Worm (Caenorhabditis elegans) whole organism, young adult: ENCODE data around the gene C08A9.3.

ENCODE experiments used
- B0019.2 ChIP-seq: fragments of 200-800 bp; sonication (Bioruptor generic); conservative IDR thresholded peaks from 2 replicates; pipeline ENCODE4 v1.3.6; 2022; ENCODE audit warnings: missing genetic modification reagents, missing genetic modification characterization, missing compliant biosample characterization
- B0336.3 ChIP-seq: fragments of 200-800 bp; sonication (Bioruptor generic); IDR thresholded peaks from 2 replicates; pipeline ENCODE4 v1.3.6; 2022; ENCODE audit warnings: missing genetic modification characterization, missing compliant biosample characterization
- F23B12.7 ChIP-seq: sonication (generic microtip); optimal IDR thresholded peaks from 2 replicates; lab custom pipeline; 2017; ENCODE audit warnings: missing genetic modification characterization, mild to moderate bottlenecking, missing compliant biosample characterization, antibody characterized with exemption, moderate library complexity; ENCODE audit not compliant: insufficient read depth
- F33H1.4 ChIP-seq: fragments of 200-800 bp; sonication (Bioruptor generic); IDR thresholded peaks from 2 replicates; pipeline ENCODE4 v1.3.6; 2022; ENCODE audit warnings: missing genetic modification reagents, missing genetic modification characterization, missing compliant biosample characterization
- F39B2.1 ChIP-seq: fragments of 200-800 bp; sonication (Bioruptor generic); IDR thresholded peaks from 2 replicates; pipeline ENCODE4 v1.3.6; 2022; ENCODE audit warnings: missing genetic modification reagents, missing genetic modification characterization, missing compliant biosample characterization
- F52B5.7 ChIP-seq: sonication (generic microtip); optimal IDR thresholded peaks from 2 replicates; lab custom pipeline; 2016; ENCODE audit warnings: mild to moderate bottlenecking, missing genetic modification characterization, missing compliant biosample characterization
- Y53F4B.3 ChIP-seq: fragments of 200-800 bp; sonication (Bioruptor generic); IDR thresholded peaks from 2 replicates; pipeline ENCODE4 v1.3.6; 2022; ENCODE audit warnings: missing genetic modification reagents, missing genetic modification characterization, missing compliant biosample characterization
- Y53G8AR.9 ChIP-seq: fragments of 200-800 bp; sonication (Bioruptor generic); conservative IDR thresholded peaks from 2 replicates; pipeline ENCODE4 v1.3.6; 2022; ENCODE audit warnings: missing genetic modification reagents, missing genetic modification characterization, missing compliant biosample characterization
- Y67H2A.10 ChIP-seq: fragments of 200-800 bp; sonication (Bioruptor generic); conservative IDR thresholded peaks from 2 replicates; pipeline ENCODE4 v1.3.6; 2022; ENCODE audit warnings: missing genetic modification reagents, missing genetic modification characterization, missing compliant biosample characterization
- Y79H2A.3 ChIP-seq: fragments of 200-800 bp; sonication (Bioruptor generic); conservative IDR thresholded peaks from 2 replicates; pipeline ENCODE4 v1.3.6; 2022; ENCODE audit warnings: missing genetic modification reagents, missing genetic modification characterization, missing compliant biosample characterization
- ZK185.1 ChIP-seq: sonication (generic microtip); optimal IDR thresholded peaks from 2 replicates; lab custom pipeline; 2016; ENCODE audit warnings: mild to moderate bottlenecking, missing genetic modification characterization, missing compliant biosample characterization; ENCODE audit not compliant: poor library complexity, severe bottlenecking
- aptf-3 ChIP-seq: fragments of 200-800 bp; sonication (Bioruptor generic); IDR thresholded peaks from 2 replicates; pipeline ENCODE4 v1.3.6; 2022; ENCODE audit warnings: missing genetic modification characterization, missing compliant biosample characterization
- athp-1 ChIP-seq: sonication (generic microtip); optimal IDR thresholded peaks from 2 replicates; lab custom pipeline; 2017; ENCODE audit warnings: mild to moderate bottlenecking, missing genetic modification characterization, missing compliant biosample characterization
- attf-5 ChIP-seq: fragments of 200-800 bp; sonication (Bioruptor generic); optimal IDR thresholded peaks from 2 replicates; lab custom pipeline; 2018; ENCODE audit warnings: mild to moderate bottlenecking, missing genetic modification characterization, missing compliant biosample characterization
- attf-6 ChIP-seq: fragments of 200-800 bp; sonication (Bioruptor generic); IDR thresholded peaks from 2 replicates; pipeline ENCODE4 v1.3.6; 2022; ENCODE audit warnings: missing genetic modification reagents, missing genetic modification characterization, missing compliant biosample characterization
- bed-1 ChIP-seq: fragments of 200-800 bp; sonication (Bioruptor generic); IDR thresholded peaks from 2 replicates; pipeline ENCODE4 v1.3.6; 2022; ENCODE audit warnings: missing genetic modification reagents, missing genetic modification characterization, missing compliant biosample characterization
- cebp-1 ChIP-seq, 2 experiments: fragments of 200-800 bp in 1 of 2; sonication (Bioruptor generic) in 1 of 2; sonication (generic microtip) in 1 of 2; IDR thresholded peaks in 1 of 2; optimal IDR thresholded peaks in 1 of 2; 2 replicates each; pipeline versions ENCODE4 v1.3.6 to Lab custom; 2017 to 2022; ENCODE audit warnings: missing compliant biosample characterization in 2 of 2, missing genetic modification characterization in 2 of 2, mild to moderate bottlenecking in 1 of 2, missing genetic modification reagents in 1 of 2, moderate library complexity in 1 of 2
- cebp-2 ChIP-seq: fragments of 200-800 bp; sonication (Bioruptor generic); IDR thresholded peaks from 2 replicates; pipeline ENCODE4 v1.3.6; 2022; ENCODE audit warnings: missing genetic modification characterization, missing compliant biosample characterization
- die-1 ChIP-seq: sonication (generic microtip); optimal IDR thresholded peaks from 2 replicates; lab custom pipeline; 2016; ENCODE audit warnings: missing genotype, mild to moderate bottlenecking, missing genetic modification characterization, missing compliant biosample characterization
- egrh-3 ChIP-seq: fragments of 200-800 bp; sonication (Bioruptor generic); IDR thresholded peaks from 2 replicates; pipeline ENCODE4 v1.3.6; 2022; ENCODE audit warnings: missing genetic modification reagents, missing genetic modification characterization, missing compliant biosample characterization
- him-1 ChIP-seq: sonication (generic microtip); optimal IDR thresholded peaks from 2 replicates; lab custom pipeline; 2016; ENCODE audit warnings: missing genotype, missing genetic modification reagents, missing genetic modification characterization, missing compliant biosample characterization
- hmg-1.2 ChIP-seq: fragments of 200-800 bp; sonication (Bioruptor generic); IDR thresholded peaks from 2 replicates; pipeline ENCODE4 v1.3.6; 2022; ENCODE audit warnings: missing genetic modification reagents, missing genetic modification characterization, missing compliant biosample characterization
- hrde-1 ChIP-seq: sonication (generic microtip); optimal IDR thresholded peaks from 2 replicates; lab custom pipeline; 2016; ENCODE audit warnings: missing genetic modification characterization, mild to moderate bottlenecking, missing compliant biosample characterization, moderate library complexity, missing genotype, missing genetic modification reagents, borderline replicate concordance
- let-607 ChIP-seq, 2 experiments: fragments of 200-800 bp in 1 of 2; sonication (Bioruptor generic) in 1 of 2; sonication (generic microtip) in 1 of 2; optimal IDR thresholded peaks; 2 replicates each; lab custom pipeline; 2016 to 2018; ENCODE audit warnings: mild to moderate bottlenecking in 2 of 2, missing compliant biosample characterization in 2 of 2, missing genetic modification characterization in 2 of 2, moderate library complexity in 2 of 2, missing genotype in 1 of 2
- lin-35 ChIP-seq, 3 experiments: fragments of 150-350 bp in 2 of 3; sonication (generic microtip) in 1 of 3; optimal IDR thresholded peaks; 2 replicates each; lab custom pipeline; 2014 to 2018; ENCODE audit warnings: missing biosample characterization in 3 of 3, missing genetic modification characterization in 3 of 3, missing genetic modification reagents in 3 of 3
- lin-40 ChIP-seq: sonication (generic microtip); optimal IDR thresholded peaks from 2 replicates; lab custom pipeline; 2016; ENCODE audit warnings: missing genetic modification characterization, mild to moderate bottlenecking, missing compliant biosample characterization, missing genotype, missing genetic modification reagents
- lin-54 ChIP-seq: fragments of 200-800 bp; sonication (Bioruptor generic); optimal IDR thresholded peaks from 2 replicates; lab custom pipeline; 2018; ENCODE audit warnings: mild to moderate bottlenecking, missing genetic modification characterization, missing compliant biosample characterization
- lir-1 ChIP-seq: fragments of 200-800 bp; sonication (Bioruptor generic); conservative IDR thresholded peaks from 2 replicates; pipeline ENCODE4 v1.3.6; 2022; ENCODE audit warnings: missing genetic modification reagents, missing genetic modification characterization, missing compliant biosample characterization
- madf-3 ChIP-seq: fragments of 200-800 bp; sonication (Bioruptor generic); IDR thresholded peaks from 2 replicates; pipeline ENCODE4 v1.3.6; 2022; ENCODE audit warnings: missing genetic modification reagents, missing genetic modification characterization, missing compliant biosample characterization
- madf-8 ChIP-seq: fragments of 200-800 bp; sonication (Bioruptor generic); conservative IDR thresholded peaks from 2 replicates; pipeline ENCODE4 v1.3.6; 2022; ENCODE audit warnings: missing genetic modification reagents, missing genetic modification characterization, missing compliant biosample characterization
- mcd-1 ChIP-seq: fragments of 200-800 bp; sonication (Bioruptor generic); IDR thresholded peaks from 2 replicates; pipeline ENCODE4 v1.3.6; 2022; ENCODE audit warnings: missing genetic modification reagents, missing genetic modification characterization, missing compliant biosample characterization
- mxl-1 ChIP-seq: sonication (generic microtip); optimal IDR thresholded peaks from 2 replicates; lab custom pipeline; 2016; ENCODE audit warnings: missing genetic modification characterization, missing compliant biosample characterization
- nhr-80 ChIP-seq: sonication (generic microtip); optimal IDR thresholded peaks from 2 replicates; lab custom pipeline; 2016; ENCODE audit warnings: missing genetic modification characterization, missing compliant biosample characterization
- pha-4 ChIP-seq: fragments of 150-350 bp; sonication (generic microtip); optimal IDR thresholded peaks from 2 replicates; lab custom pipeline; 2014; ENCODE audit warnings: missing biosample characterization, missing genetic modification reagents, missing genetic modification characterization
- rcor-1 ChIP-seq: fragments of 200-800 bp; sonication (Bioruptor generic); IDR thresholded peaks from 2 replicates; pipeline ENCODE4 v1.3.6; 2022; ENCODE audit warnings: missing genetic modification reagents, missing genetic modification characterization, missing compliant biosample characterization
- repo-1 ChIP-seq: sonication (generic microtip); optimal IDR thresholded peaks from 2 replicates; lab custom pipeline; 2017; ENCODE audit warnings: mild to moderate bottlenecking, missing genetic modification characterization, missing compliant biosample characterization
- sdz-38 ChIP-seq: sonication (generic microtip); optimal IDR thresholded peaks from 2 replicates; lab custom pipeline; 2016; ENCODE audit warnings: missing genotype, missing genetic modification characterization, missing compliant biosample characterization
- snpc-4 ChIP-seq, 5 experiments: fragments of 150-350 bp in 1 of 5; sonication (generic microtip) in 4 of 5; optimal IDR thresholded peaks; 2 replicates each; lab custom pipeline; 2014 to 2018; ENCODE audit warnings: missing genetic modification characterization in 5 of 5, missing biosample characterization in 3 of 5, antibody characterized with exemption in 2 of 5, mild to moderate bottlenecking in 2 of 5, missing compliant biosample characterization in 2 of 5, missing genotype in 2 of 5, moderate library complexity in 2 of 5, missing genetic modification reagents in 1 of 5
- somi-1 ChIP-seq: fragments of 200-800 bp; sonication (Bioruptor generic); optimal IDR thresholded peaks from 2 replicates; lab custom pipeline; 2018; ENCODE audit warnings: mild to moderate bottlenecking, missing genetic modification characterization, missing compliant biosample characterization
- tlf-1 ChIP-seq: fragments of 200-800 bp; sonication (Bioruptor generic); optimal IDR thresholded peaks from 2 replicates; lab custom pipeline; 2018; ENCODE audit warnings: mild to moderate bottlenecking, missing genetic modification characterization, missing compliant biosample characterization
- zfh-2 ChIP-seq: fragments of 200-800 bp; sonication (Bioruptor generic); conservative IDR thresholded peaks from 2 replicates; pipeline ENCODE4 v1.3.6; 2022; ENCODE audit warnings: missing genetic modification reagents, missing genetic modification characterization, missing compliant biosample characterization
- ztf-22 ChIP-seq: fragments of 200-800 bp; sonication (Bioruptor generic); optimal IDR thresholded peaks from 2 replicates; lab custom pipeline; 2018; ENCODE audit warnings: mild to moderate bottlenecking, missing genetic modification characterization, moderate library complexity, missing compliant biosample characterization
- ztf-26 ChIP-seq: sonication (generic microtip); optimal IDR thresholded peaks from 2 replicates; lab custom pipeline; 2017; ENCODE audit warnings: missing genetic modification characterization, missing compliant biosample characterization
- ztf-28 ChIP-seq: fragments of 200-800 bp; sonication (Bioruptor generic); IDR thresholded peaks from 2 replicates; pipeline ENCODE4 v1.3.6; 2022; ENCODE audit warnings: missing genetic modification reagents, missing genetic modification characterization, missing compliant biosample characterization

The C08A9.3 gene

DNA sequence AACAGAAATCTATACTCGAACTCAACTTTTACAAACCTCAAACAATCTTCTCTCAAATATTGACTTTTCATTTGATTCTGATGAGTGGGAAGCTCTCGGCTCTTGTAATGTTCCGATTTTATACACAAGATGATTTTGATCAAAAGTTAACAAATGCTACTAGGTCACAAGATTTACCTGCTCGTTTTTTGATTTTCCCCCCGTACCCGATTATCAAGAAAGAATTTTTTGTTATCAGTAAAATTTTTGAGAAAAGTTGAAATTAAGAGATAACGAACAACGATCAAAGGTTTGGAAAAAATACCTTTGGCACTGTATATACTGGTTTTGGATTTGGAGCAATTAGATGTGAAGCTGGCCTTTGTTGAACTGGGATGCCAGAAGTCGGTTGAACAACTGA, 28.3 kb downstream of the C08A9.3 start:
- TF ChIP-seq nhr-80 (tag; lab: Kevin White, UChicago) (peak; percentile 44), cebp-1 (GFP tag; IDR thresholded peaks at IDR 0.05; lab: Robert Waterston, UW) (no peak), cebp-1 (tag; optimal IDR thresholded peaks at IDR 0.05; lab: Kevin White, UChicago) (peak; percentile 22), repo-1 (tag; lab: Kevin White, UChicago) (no peak), bed-1 (no peak), him-1 (tag; lab: Kevin White, UChicago) (no peak), die-1 (tag; lab: Kevin White, UChicago) (no peak), ztf-28 (no peak), egrh-3 (GFP tag; lab: Robert Waterston, UW) (no peak), mxl-1 (tag; lab: Kevin White, UChicago) (no peak), ZK185.1 (tag; lab: Kevin White, UChicago) (no peak)
- TF ChIP-seq, all 124 proteins: peak for 2

DNA sequence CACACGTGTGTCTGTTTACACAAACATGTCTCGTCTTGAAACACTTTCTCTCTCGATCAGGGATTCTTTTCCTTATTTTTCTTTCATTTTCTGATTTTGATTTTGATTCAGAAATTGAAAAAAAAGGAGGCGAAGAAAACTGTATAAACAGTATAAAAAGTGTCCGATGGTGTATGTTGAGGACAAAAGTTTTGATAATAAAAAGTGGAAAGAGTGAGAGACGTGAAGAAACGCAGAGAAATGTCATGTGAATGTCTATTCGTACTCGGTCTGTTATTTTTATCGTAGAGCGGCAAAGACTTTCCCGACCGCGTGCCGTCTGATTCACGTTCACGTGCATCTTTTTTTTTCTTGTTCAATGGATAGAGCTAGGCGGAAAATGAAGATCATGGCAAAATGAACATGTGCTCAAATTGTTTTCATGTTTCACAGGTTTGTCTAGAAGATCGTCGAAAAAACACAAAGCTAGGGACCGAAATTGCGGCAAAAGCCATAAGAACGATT, 29.3 kb downstream of the C08A9.3 start:
- TF ChIP-seq sdz-38 (tag; lab: Kevin White, UChicago) (no peak), attf-6 (GFP tag; lab: Robert Waterston, UW) (no peak), ztf-26 (tag; lab: Kevin White, UChicago) (peak; percentile 92), F52B5.7 (no peak), Y53G8AR.9 (0 out of 2 replicates have a peak, but pooled peaks have one; percentile 52), cebp-1 (GFP tag; IDR thresholded peaks at IDR 0.05; lab: Robert Waterston, UW) (no peak), cebp-1 (tag; optimal IDR thresholded peaks at IDR 0.05; lab: Kevin White, UChicago) (peak; percentile 71), lin-54 (GFP tag; lab: Kevin White, UChicago) (peak; percentile 28), lin-40 (tag; lab: Kevin White, UChicago) (peak; percentile 83), F33H1.4 (GFP tag; lab: Robert Waterston, UW) (no peak), F39B2.1 (GFP tag; lab: Robert Waterston, UW) (no peak), somi-1 (peak; percentile 89), madf-3 (GFP tag; lab: Robert Waterston, UW) (no peak), snpc-4 (GFP tag; optimal IDR thresholded peaks at IDR 0.05; lab: Kevin White, UChicago) (no peak), snpc-4 (tag; optimal IDR thresholded peaks at IDR 0.05; lab: Kevin White, UChicago) (peak in 3 of 4 experiments; percentile 0 to 27 (median 20)), B0019.2 (GFP tag; lab: Robert Waterston, UW) (no peak), pha-4 (tag; lab: Kevin White, UChicago) (peak; percentile 87), hrde-1 (tag; lab: Kevin White, UChicago) (no peak), ztf-22 (GFP tag; lab: Kevin White, UChicago) (peak; percentile 54), tlf-1 (GFP tag; lab: Kevin White, UChicago) (peak; percentile 67), nhr-80 (tag; lab: Kevin White, UChicago) (peak; percentile 87), zfh-2 (GFP tag; lab: Robert Waterston, UW) (peak; percentile 51; the same call in 1 of the 2 replicates), Y53F4B.3 (GFP tag; lab: Robert Waterston, UW) (no peak), Y67H2A.10 (GFP tag; lab: Robert Waterston, UW) (no peak), hmg-1.2 (GFP tag; lab: Robert Waterston, UW) (peak; percentile 68), mcd-1 (no peak), die-1 (tag; lab: Kevin White, UChicago) (peak; percentile 16), aptf-3 (GFP tag; lab: Robert Waterston, UW) (no peak), B0336.3 (GFP tag; lab: Robert Waterston, UW) (peak; percentile 62), let-607 (tag; optimal IDR thresholded peaks at IDR 0.05; lab: Kevin White, UChicago) (peak in 1 of 2 experiments; percentile 32), repo-1 (tag; lab: Kevin White, UChicago) (no peak), F23B12.7 (peak; percentile 40), cebp-2 (GFP tag; lab: Robert Waterston, UW) (no peak), madf-8 (GFP tag; lab: Robert Waterston, UW) (no peak), Y79H2A.3 (no peak), rcor-1 (GFP tag; lab: Robert Waterston, UW) (no peak), athp-1 (tag; lab: Kevin White, UChicago) (no peak), lin-35 (GFP tag; optimal IDR thresholded peaks at IDR 0.05; lab: Kevin White, UChicago) (no peak), lir-1 (GFP tag; lab: Robert Waterston, UW) (0 out of 2 replicates have a peak, but pooled peaks have one; percentile 49), attf-5 (peak; percentile 23)
